Worm (Caenorhabditis elegans): ENCODE results near the gene srh-105.

DNA sequence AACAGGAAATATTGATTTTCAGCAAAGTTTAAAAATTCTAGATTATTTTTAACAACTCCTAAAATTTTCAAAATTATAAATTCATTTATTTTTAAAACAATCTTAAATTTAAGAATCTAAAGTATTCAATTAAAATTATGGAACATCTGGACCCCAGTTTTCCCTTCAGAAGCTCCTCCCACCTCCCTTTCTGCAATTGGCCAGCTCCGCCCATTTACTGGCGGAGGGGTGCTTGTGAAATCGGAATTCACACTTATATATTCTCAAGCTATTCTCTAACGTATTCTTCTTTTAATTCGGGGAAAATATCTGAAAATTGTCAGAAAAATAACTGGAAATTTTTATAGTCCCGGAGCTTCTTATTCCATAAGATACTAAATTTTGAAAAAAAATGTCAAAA, 6.6 kb upstream of the srh-105 start, which contains the start of gene mab-9:
- TF ChIP-seq F10B5.3 (tag; optimal IDR thresholded peaks at IDR 0.05) (no peak), nhr-111 (GFP tag; optimal IDR thresholded peaks at IDR 0.05) (no peak)

Data from whole organism, L4 larva.